Worm (Caenorhabditis elegans) whole organism, L1 larva: ENCODE data around the gene R04A9.3.

Experiments
- C04F5.9 ChIP-seq: sonication (generic microtip); optimal IDR thresholded peaks from 2 replicates; lab custom pipeline; 2016; ENCODE audit warnings: missing genetic modification characterization, missing compliant biosample characterization
- C16A3.4 ChIP-seq: fragments of 150-350 bp; optimal IDR thresholded peaks from 2 replicates; lab custom pipeline; 2014; ENCODE audit warnings: missing biosample characterization, missing genetic modification characterization
- Y116A8C.19 ChIP-seq: sonication (generic microtip); optimal IDR thresholded peaks from 2 replicates; lab custom pipeline; 2016; ENCODE audit warnings: missing compliant biosample characterization, missing genetic modification characterization, borderline replicate concordance
- aha-1 ChIP-seq: fragments of 150-350 bp; optimal IDR thresholded peaks from 2 replicates; lab custom pipeline; 2014; ENCODE audit warnings: missing biosample characterization, missing genetic modification characterization
- aly-2 ChIP-seq: fragments of 150-350 bp; optimal IDR thresholded peaks from 2 replicates; lab custom pipeline; 2014; ENCODE audit warnings: missing biosample characterization, missing genetic modification characterization
- ama-1 ChIP-seq: fragments of 150-350 bp; optimal IDR thresholded peaks from 2 replicates; lab custom pipeline; 2014
- blmp-1 ChIP-seq: fragments of 150-350 bp; optimal IDR thresholded peaks from 2 replicates; lab custom pipeline; 2014; ENCODE audit warnings: missing biosample characterization, missing genetic modification characterization
- ceh-8 ChIP-seq: fragments of 200-800 bp; sonication (Bioruptor generic); optimal IDR thresholded peaks from 2 replicates; lab custom pipeline; 2018; ENCODE audit warnings: mild to moderate bottlenecking, missing genetic modification characterization, moderate library complexity, missing compliant biosample characterization
- ceh-82 ChIP-seq, 3 experiments: fragments of 150-350 bp in 1 of 3; sonication (generic microtip) in 2 of 3; optimal IDR thresholded peaks; 2 replicates each; lab custom pipeline; 2014 to 2017; ENCODE audit warnings: missing biosample characterization in 3 of 3, missing genetic modification characterization in 3 of 3
- ceh-88 ChIP-seq: fragments of 200-800 bp; sonication (Bioruptor generic); IDR thresholded peaks from 2 replicates; pipeline ENCODE4 v1.3.6; 2022; ENCODE audit warnings: missing genetic modification characterization, missing compliant biosample characterization
- ceh-90 ChIP-seq: sonication (generic microtip); optimal IDR thresholded peaks from 2 replicates; lab custom pipeline; 2016; ENCODE audit warnings: missing genetic modification characterization, missing compliant biosample characterization
- ces-1 ChIP-seq: fragments of 150-350 bp; optimal IDR thresholded peaks from 2 replicates; lab custom pipeline; 2014; ENCODE audit warnings: missing biosample characterization, missing genetic modification reagents, missing genetic modification characterization
- dpl-1 ChIP-seq, 3 experiments: fragments of 150-350 bp in 2 of 3; sonication (generic microtip) in 1 of 3; optimal IDR thresholded peaks; 2 replicates each; lab custom pipeline; 2014 to 2017; ENCODE audit warnings: missing biosample characterization in 3 of 3, missing genetic modification characterization in 3 of 3, missing genetic modification reagents in 3 of 3
- dsc-1 ChIP-seq: sonication (generic microtip); optimal IDR thresholded peaks from 2 replicates; lab custom pipeline; 2016; ENCODE audit warnings: mild to moderate bottlenecking, missing genetic modification characterization, missing compliant biosample characterization
- egl-13 ChIP-seq: sonication (generic microtip); optimal IDR thresholded peaks from 2 replicates; lab custom pipeline; 2016; ENCODE audit warnings: missing genotype, missing genetic modification reagents, missing genetic modification characterization, missing compliant biosample characterization
- elt-3 ChIP-seq, 6 experiments: fragments of 150-350 bp in 1 of 6; sonication (generic microtip); optimal IDR thresholded peaks; 2 replicates each; lab custom pipeline; 2017 to 2018; ENCODE audit warnings: missing biosample characterization in 6 of 6, missing genetic modification characterization in 6 of 6, inconsistent platforms in 1 of 6
- fkh-8 ChIP-seq: sonication (generic microtip); optimal IDR thresholded peaks from 2 replicates; lab custom pipeline; 2016; ENCODE audit warnings: mild to moderate bottlenecking, missing genetic modification characterization, missing compliant biosample characterization
- fos-1 ChIP-seq: fragments of 150-350 bp; optimal IDR thresholded peaks from 2 replicates; lab custom pipeline; 2014; ENCODE audit warnings: missing biosample characterization, missing genetic modification characterization
- hlh-17 ChIP-seq: fragments of 200-800 bp; sonication (Bioruptor generic); optimal IDR thresholded peaks from 2 replicates; lab custom pipeline; 2018; ENCODE audit warnings: missing genetic modification characterization, mild to moderate bottlenecking, missing compliant biosample characterization, moderate library complexity, borderline replicate concordance
- hpl-2 ChIP-seq: fragments of 150-350 bp; optimal IDR thresholded peaks from 2 replicates; lab custom pipeline; 2014; ENCODE audit warnings: missing biosample characterization, missing genetic modification reagents, missing genetic modification characterization
- irx-1 ChIP-seq: sonication (generic microtip); optimal IDR thresholded peaks from 2 replicates; lab custom pipeline; 2016; ENCODE audit warnings: missing genetic modification characterization, missing compliant biosample characterization
- isw-1 ChIP-seq: fragments of 200-800 bp; sonication (Bioruptor generic); IDR thresholded peaks from 2 replicates; pipeline ENCODE4 v1.3.6; 2022; ENCODE audit warnings: missing genetic modification characterization, missing compliant biosample characterization
- jun-1 ChIP-seq: fragments of 150-350 bp; optimal IDR thresholded peaks from 2 replicates; lab custom pipeline; 2014; ENCODE audit warnings: missing biosample characterization, missing genetic modification reagents, missing genetic modification characterization
- lin-13 ChIP-seq: fragments of 150-350 bp; optimal IDR thresholded peaks from 2 replicates; lab custom pipeline; 2014; ENCODE audit warnings: missing biosample characterization, missing genetic modification reagents, missing genetic modification characterization
- lin-35 ChIP-seq, 2 experiments: fragments of 150-350 bp; optimal IDR thresholded peaks; 2 replicates each; lab custom pipeline; 2014; ENCODE audit warnings: missing biosample characterization in 2 of 2, missing genetic modification characterization in 2 of 2, missing genetic modification reagents in 2 of 2
- lir-3 ChIP-seq: sonication (generic microtip); optimal IDR thresholded peaks from 2 replicates; lab custom pipeline; 2016; ENCODE audit warnings: mild to moderate bottlenecking, missing genetic modification characterization, moderate library complexity, missing compliant biosample characterization; ENCODE audit not compliant: poor library complexity
- mdl-1 ChIP-seq, 2 experiments: fragments of 150-350 bp; optimal IDR thresholded peaks; 2 replicates each; lab custom pipeline; 2014 to 2017; ENCODE audit warnings: missing biosample characterization in 2 of 2, missing genetic modification characterization in 2 of 2, inconsistent platforms in 1 of 2
- mef-2 ChIP-seq: fragments of 150-350 bp; optimal IDR thresholded peaks from 2 replicates; lab custom pipeline; 2014; ENCODE audit warnings: missing biosample characterization, missing genetic modification characterization
- mep-1 ChIP-seq: fragments of 150-350 bp; optimal IDR thresholded peaks from 2 replicates; lab custom pipeline; 2014; ENCODE audit warnings: missing biosample characterization, missing genetic modification characterization
- nhr-12 ChIP-seq: sonication (generic microtip); optimal IDR thresholded peaks from 2 replicates; lab custom pipeline; 2017; ENCODE audit warnings: missing biosample characterization, missing genetic modification characterization
- nhr-20 ChIP-seq: sonication (generic microtip); optimal IDR thresholded peaks from 2 replicates; lab custom pipeline; 2016; ENCODE audit warnings: mild to moderate bottlenecking, missing genetic modification characterization, missing compliant biosample characterization
- nhr-28 ChIP-seq: fragments of 150-350 bp; optimal IDR thresholded peaks from 2 replicates; lab custom pipeline; 2014; ENCODE audit warnings: missing biosample characterization, missing genetic modification characterization
- nhr-71 ChIP-seq: sonication (generic microtip); optimal IDR thresholded peaks from 2 replicates; lab custom pipeline; 2016; ENCODE audit warnings: mild to moderate bottlenecking, missing genetic modification characterization, moderate library complexity, missing compliant biosample characterization
- nhr-76 ChIP-seq: sonication (generic microtip); optimal IDR thresholded peaks from 2 replicates; lab custom pipeline; 2017; ENCODE audit warnings: missing biosample characterization, missing genetic modification characterization
- nhr-77 ChIP-seq: fragments of 150-350 bp; optimal IDR thresholded peaks from 2 replicates; lab custom pipeline; 2014; ENCODE audit warnings: missing biosample characterization, missing genetic modification characterization
- nhr-84 ChIP-seq: sonication (generic microtip); optimal IDR thresholded peaks from 2 replicates; lab custom pipeline; 2017; ENCODE audit warnings: missing biosample characterization, missing genetic modification characterization
- nhr-85 ChIP-seq: sonication (generic microtip); peaks from one replicate; lab custom pipeline; 2016; ENCODE audit warnings: missing genetic modification characterization, inconsistent platforms, missing compliant biosample characterization
- nhr-90 ChIP-seq: sonication (generic microtip); optimal IDR thresholded peaks from 2 replicates; lab custom pipeline; 2016; ENCODE audit warnings: mild to moderate bottlenecking, missing genetic modification characterization, missing compliant biosample characterization; ENCODE audit not compliant: poor library complexity
- pag-3 ChIP-seq: sonication (generic microtip); optimal IDR thresholded peaks from 2 replicates; lab custom pipeline; 2017; ENCODE audit warnings: missing genetic modification characterization, mild to moderate bottlenecking, missing compliant biosample characterization, antibody characterized with exemption, borderline replicate concordance; ENCODE audit not compliant: insufficient read depth
- pqm-1 ChIP-seq: sonication (generic microtip); optimal IDR thresholded peaks from 3 replicates; lab custom pipeline; 2017; ENCODE audit warnings: missing biosample characterization, missing genetic modification characterization
- rnt-1 ChIP-seq: sonication (generic microtip); optimal IDR thresholded peaks from 2 replicates; lab custom pipeline; 2016; ENCODE audit warnings: mild to moderate bottlenecking, missing genetic modification characterization, moderate library complexity, missing compliant biosample characterization
- skn-1 ChIP-seq: fragments of 150-350 bp; optimal IDR thresholded peaks from 2 replicates; lab custom pipeline; 2014; ENCODE audit warnings: missing biosample characterization, missing genetic modification characterization
- snu-23 ChIP-seq: sonication (generic microtip); optimal IDR thresholded peaks from 2 replicates; lab custom pipeline; 2016; ENCODE audit warnings: missing genetic modification characterization, missing compliant biosample characterization
- sup-37 ChIP-seq: fragments of 200-800 bp; sonication (Bioruptor generic); optimal IDR thresholded peaks from 2 replicates; lab custom pipeline; 2018; ENCODE audit warnings: mild to moderate bottlenecking, missing genetic modification characterization, missing compliant biosample characterization
- swsn-7 ChIP-seq: sonication (generic microtip); optimal IDR thresholded peaks from 2 replicates; lab custom pipeline; 2016; ENCODE audit warnings: missing genetic modification characterization, missing compliant biosample characterization
- tbx-2 ChIP-seq: sonication (generic microtip); optimal IDR thresholded peaks from 2 replicates; lab custom pipeline; 2016; ENCODE audit warnings: missing genetic modification characterization, missing compliant biosample characterization
- tlp-1 ChIP-seq: fragments of 150-350 bp; optimal IDR thresholded peaks from 2 replicates; lab custom pipeline; 2014; ENCODE audit warnings: missing biosample characterization, missing genetic modification characterization
- unc-130 ChIP-seq: fragments of 150-350 bp; optimal IDR thresholded peaks from 2 replicates; lab custom pipeline; 2017; ENCODE audit warnings: missing biosample characterization, missing genetic modification characterization, inconsistent platforms
- unc-30 ChIP-seq: sonication (generic microtip); optimal IDR thresholded peaks from 2 replicates; lab custom pipeline; 2017; ENCODE audit warnings: missing biosample characterization, missing genetic modification characterization
- vab-15 ChIP-seq: sonication (generic microtip); optimal IDR thresholded peaks from 2 replicates; lab custom pipeline; 2017; ENCODE audit warnings: missing genotype, mild to moderate bottlenecking, missing genetic modification characterization, missing compliant biosample characterization
- zag-1 ChIP-seq: fragments of 150-350 bp; optimal IDR thresholded peaks from 2 replicates; lab custom pipeline; 2014; ENCODE audit warnings: missing biosample characterization, missing genetic modification characterization
- zip-4 ChIP-seq: fragments of 200-800 bp; sonication (Bioruptor generic); optimal IDR thresholded peaks from 2 replicates; lab custom pipeline; 2018; ENCODE audit warnings: mild to moderate bottlenecking, missing genetic modification characterization, moderate library complexity, missing compliant biosample characterization
- ztf-11 ChIP-seq, 2 experiments: sonication (generic microtip); optimal IDR thresholded peaks; 2 replicates each; lab custom pipeline; 2016 to 2017; ENCODE audit warnings: missing genetic modification characterization in 2 of 2, missing biosample characterization in 1 of 2, missing compliant biosample characterization in 1 of 2
- ztf-4 ChIP-seq: fragments of 150-350 bp; optimal IDR thresholded peaks from 2 replicates; lab custom pipeline; 2014; ENCODE audit warnings: missing biosample characterization, missing genetic modification characterization

The R04A9.3 gene

DNA sequence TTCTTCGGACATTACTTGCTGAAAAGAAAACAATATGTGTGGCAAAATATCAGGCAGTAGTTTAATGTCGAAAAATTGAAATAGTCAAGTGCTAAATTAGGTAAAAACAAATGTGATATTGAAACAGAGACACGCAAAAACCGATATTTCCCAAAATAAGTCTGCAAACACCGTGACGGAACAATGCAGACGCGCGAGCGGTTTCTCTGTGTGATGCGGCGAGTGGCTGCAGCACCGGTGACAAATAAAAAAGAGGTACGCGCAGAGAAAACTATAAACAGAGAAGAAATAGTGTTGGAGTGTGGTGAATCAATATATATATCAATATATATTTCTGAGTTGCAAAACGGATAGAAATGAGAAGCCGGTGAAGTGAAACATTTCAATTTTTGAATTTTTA lies 2.3 kb upstream of the R04A9.3 start, which contains the start of gene ife-2 (continued):
- TF ChIP-seq nhr-20 (tag; lab: Kevin White, UChicago) (peak; percentile 81), pag-3 (no peak), unc-30 (tag; lab: Kevin White, UChicago) (no peak), mep-1 (tag; lab: Kevin White, UChicago) (peak; percentile 90), rnt-1 (peak; percentile 60), Y116A8C.19 (tag; lab: Kevin White, UChicago) (no peak), skn-1 (tag; lab: Kevin White, UChicago) (peak; percentile 85), lin-35 (GFP tag; optimal IDR thresholded peaks at IDR 0.05; lab: Kevin White, UChicago) (peak; percentile 69 to 83), aha-1 (no peak), dsc-1 (peak; percentile 34), nhr-28 (no peak), lin-13 (no peak), hlh-17 (GFP tag; lab: Kevin White, UChicago) (no peak), pqm-1 (tag; lab: Kevin White, UChicago) (no peak), nhr-71 (tag; lab: Kevin White, UChicago) (peak; percentile 77), nhr-90 (tag; lab: Kevin White, UChicago) (peak; percentile 75), nhr-85 (tag; lab: Kevin White, UChicago) (peak; percentile 74), lir-3 (peak; percentile 63), ceh-82 (tag; optimal IDR thresholded peaks at IDR 0.05; lab: Kevin White, UChicago) (peak; percentile 21 to 65 (median 40)), nhr-84 (tag; lab: Kevin White, UChicago) (no peak), tbx-2 (tag; lab: Kevin White, UChicago) (peak; percentile 74), nhr-12 (tag; lab: Kevin White, UChicago) (no peak), fkh-8 (peak; percentile 19), egl-13 (tag; lab: Kevin White, UChicago) (peak; percentile 38), vab-15 (tag; lab: Kevin White, UChicago) (no peak), jun-1 (peak; percentile 54), ztf-4 (tag; lab: Kevin White, UChicago) (peak; percentile 1), blmp-1 (tag; lab: Kevin White, UChicago) (peak; percentile 61), ztf-11 (tag; optimal IDR thresholded peaks at IDR 0.05; lab: Kevin White, UChicago) (no peak), dpl-1 (GFP tag; optimal IDR thresholded peaks at IDR 0.05; lab: Kevin White, UChicago) (peak; percentile 55 to 78 (median 76)), C16A3.4 (tag; lab: Kevin White, UChicago) (peak; percentile 77), ces-1 (no peak), ceh-90 (tag; lab: Kevin White, UChicago) (no peak), ama-1 (lab: Kevin White, UChicago) (no peak), isw-1 (GFP tag; lab: Robert Waterston, UW) (no peak), sup-37 (GFP tag; lab: Kevin White, UChicago) (peak; percentile 44), nhr-77 (tag; lab: Kevin White, UChicago) (peak; percentile 7), zip-4 (peak; percentile 7), unc-130 (peak; percentile 49), zag-1 (tag; lab: Kevin White, UChicago) (no peak), ceh-88 (GFP tag; lab: Robert Waterston, UW) (peak; percentile 47; the same call in 1 of the 2 replicates), nhr-76 (tag; lab: Kevin White, UChicago) (no peak), ceh-8 (no peak), irx-1 (tag; lab: Kevin White, UChicago) (no peak), tlp-1 (tag; lab: Kevin White, UChicago) (no peak), aly-2 (no peak), hpl-2 (GFP tag; lab: Kevin White, UChicago) (no peak), fos-1 (tag; lab: Kevin White, UChicago) (peak; percentile 5), mdl-1 (tag; optimal IDR thresholded peaks at IDR 0.05; lab: Kevin White, UChicago) (peak in 1 of 2 experiments; percentile 71), snu-23 (peak; percentile 88), swsn-7 (peak; percentile 74), elt-3 (tag; optimal IDR thresholded peaks at IDR 0.05; lab: Kevin White, UChicago) (peak in 1 of 6 experiments; percentile 47), mef-2 (tag; lab: Kevin White, UChicago) (peak; percentile 45), C04F5.9 (tag; lab: Kevin White, UChicago) (peak; percentile 10)
